Worm (Caenorhabditis elegans): Measurements from ENCODE around the gene T27E4.1.

Gene T27E4.1

ce11 chrV:9084252-9084651 lies 7.9 kb upstream of the T27E4.1 start:
- TF ChIP-seq alr-1 (tag; optimal IDR thresholded peaks at IDR 0.05) (no peak), sma-3 (GFP tag; optimal IDR thresholded peaks at IDR 0.05) (peak; percentile 17), sma-9 (GFP tag; optimal IDR thresholded peaks at IDR 0.05) (peak; percentile 68), sma-9 (tag; optimal IDR thresholded peaks at IDR 0.05) (no peak)

ce11 chrV:9085845-9086244 lies 6.3 kb upstream of the T27E4.1 start:
- TF ChIP-seq mdl-1 (tag; optimal IDR thresholded peaks at IDR 0.05) (peak in 1 of 2 experiments; percentile 7), nhr-6 (tag; optimal IDR thresholded peaks at IDR 0.05) (no peak), lin-39 (tag; optimal IDR thresholded peaks at IDR 0.05) (no peak), elt-1 (tag; optimal IDR thresholded peaks at IDR 0.05) (no peak), egl-27 (tag; optimal IDR thresholded peaks at IDR 0.05) (peak; percentile 24), sma-9 (GFP tag; optimal IDR thresholded peaks at IDR 0.05) (peak; percentile 56), sma-9 (tag; optimal IDR thresholded peaks at IDR 0.05) (no peak), nhr-21 (tag; optimal IDR thresholded peaks at IDR 0.05) (peak; percentile 71), crh-2 (tag; optimal IDR thresholded peaks at IDR 0.05) (peak; percentile 16), Y55F3AM.14 (GFP tag; optimal IDR thresholded peaks at IDR 0.05) (no peak), fos-1 (tag; optimal IDR thresholded peaks at IDR 0.05) (peak; percentile 76), nhr-237 (tag; optimal IDR thresholded peaks at IDR 0.05) (no peak), sma-3 (GFP tag; optimal IDR thresholded peaks at IDR 0.05) (peak; percentile 92), nhr-25 (tag; optimal IDR thresholded peaks at IDR 0.05) (peak; percentile 63), lin-11 (tag; optimal IDR thresholded peaks at IDR 0.05) (no peak)

- TF ChIP-seq C34F6.9 (tag; optimal IDR thresholded peaks at IDR 0.05) (peak; percentile 47), ama-1 (optimal IDR thresholded peaks at IDR 0.05) (peak; percentile 96), blmp-1 (tag; optimal IDR thresholded peaks at IDR 0.05; ENCODE audit: insufficient read depth) (no peak), ZK546.5 (tag; optimal IDR thresholded peaks at IDR 0.05) (no peak)
These were observed 3.4 kb upstream of the T27E4.1 start for ce11 chrV:9088758-9089157.

ce11 chrV:9090824-9091798 lies 1.0 kb upstream of the T27E4.1 start:
- TF ChIP-seq snpc-4 (tag; optimal IDR thresholded peaks at IDR 0.05) = peak; percentile 18

ce11 chrV:9094060-9094628 lies 2.0 kb downstream of the T27E4.1 start:
- TF ChIP-seq zag-1 (tag; optimal IDR thresholded peaks at IDR 0.05) = no peak
- peak; percentile 96 for TF ChIP-seq sma-9 (GFP tag; optimal IDR thresholded peaks at IDR 0.05)
- no peak for TF ChIP-seq sma-9 (tag; optimal IDR thresholded peaks at IDR 0.05)
- no peak for TF ChIP-seq nhr-77 (tag; optimal IDR thresholded peaks at IDR 0.05)
- peak; percentile 48 for TF ChIP-seq Y55F3AM.14 (GFP tag; optimal IDR thresholded peaks at IDR 0.05)
- no peak for TF ChIP-seq egl-27 (tag; optimal IDR thresholded peaks at IDR 0.05)
- peak in 1 of 2 experiments; percentile 39 for TF ChIP-seq mdl-1 (tag; optimal IDR thresholded peaks at IDR 0.05)
- TF ChIP-seq dmd-4 (tag; optimal IDR thresholded peaks at IDR 0.05) = no peak
- no peak for TF ChIP-seq ztf-1 (GFP tag; conservative IDR thresholded peaks at IDR 0.05)
- no peak for TF ChIP-seq fos-1 (tag; optimal IDR thresholded peaks at IDR 0.05)
- peak; percentile 0 for TF ChIP-seq unc-55 (GFP tag; optimal IDR thresholded peaks at IDR 0.05)
- no peak for TF ChIP-seq mab-5 (tag; optimal IDR thresholded peaks at IDR 0.05)
- TF ChIP-seq R02D3.7 (tag; optimal IDR thresholded peaks at IDR 0.05) = no peak
- TF ChIP-seq alr-1 (tag; optimal IDR thresholded peaks at IDR 0.05) = no peak
- TF ChIP-seq peb-1 (tag; optimal IDR thresholded peaks at IDR 0.05) = no peak
- peak; percentile 7 for TF ChIP-seq lin-11 (tag; optimal IDR thresholded peaks at IDR 0.05)
- no peak for TF ChIP-seq lin-39 (tag; optimal IDR thresholded peaks at IDR 0.05)
- no peak for TF ChIP-seq ZK546.5 (tag; optimal IDR thresholded peaks at IDR 0.05)
- TF ChIP-seq nhr-11 (tag; optimal IDR thresholded peaks at IDR 0.05) = no peak
- no peak for TF ChIP-seq nhr-237 (tag; optimal IDR thresholded peaks at IDR 0.05)
- no peak for TF ChIP-seq unc-62 (GFP tag; optimal IDR thresholded peaks at IDR 0.05)
- peak; percentile 5 for TF ChIP-seq nhr-25 (tag; optimal IDR thresholded peaks at IDR 0.05)
- TF ChIP-seq C34F6.9 (tag; optimal IDR thresholded peaks at IDR 0.05) = peak; percentile 68
- no peak for TF ChIP-seq nhr-12 (tag; optimal IDR thresholded peaks at IDR 0.05)
- TF ChIP-seq unc-39 (tag; optimal IDR thresholded peaks at IDR 0.05) = no peak
- TF ChIP-seq F13H6.1 (tag; optimal IDR thresholded peaks at IDR 0.05) = peak; percentile 75
- TF ChIP-seq ama-1 (optimal IDR thresholded peaks at IDR 0.05) = peak; percentile 46
- TF ChIP-seq nhr-21 (tag; optimal IDR thresholded peaks at IDR 0.05) = peak; percentile 21
- TF ChIP-seq gmeb-1 (tag; optimal IDR thresholded peaks at IDR 0.05) = peak; percentile 51
- no peak for TF ChIP-seq elt-1 (tag; optimal IDR thresholded peaks at IDR 0.05)
- TF ChIP-seq nhr-6 (tag; optimal IDR thresholded peaks at IDR 0.05) = no peak
- TF ChIP-seq nhr-10 (tag; optimal IDR thresholded peaks at IDR 0.05) = no peak
- TF ChIP-seq elt-3 (tag; optimal IDR thresholded peaks at IDR 0.05) = no peak
- TF ChIP-seq sem-4 (tag; optimal IDR thresholded peaks at IDR 0.05) = no peak
- TF ChIP-seq nhr-23 (tag; optimal IDR thresholded peaks at IDR 0.05) = no peak
- peak in 1 of 2 experiments; percentile 72 for TF ChIP-seq lsy-2 (tag; optimal IDR thresholded peaks at IDR 0.05)
- no peak for TF ChIP-seq ceh-16 (tag; optimal IDR thresholded peaks at IDR 0.05)

Measured in whole organism, L2 larva.